Worm (Caenorhabditis elegans) whole organism, early embryonic: ENCODE results near the gene Y22D7AL.4.

Source experiments
- B0310.2 ChIP-seq: sonication (generic microtip); optimal IDR thresholded peaks from 2 replicates; lab custom pipeline; 2016; ENCODE audit warnings: mild to moderate bottlenecking, missing genetic modification characterization, missing compliant biosample characterization
- F13C5.2 ChIP-seq: sonication (generic microtip); optimal IDR thresholded peaks from 2 replicates; lab custom pipeline; 2017; ENCODE audit warnings: mild to moderate bottlenecking, missing genetic modification characterization, inconsistent platforms, missing compliant biosample characterization
- ama-1 ChIP-seq: fragments of 150-350 bp; optimal IDR thresholded peaks from 2 replicates; lab custom pipeline; 2014
- ceh-36 ChIP-seq: sonication (generic microtip); optimal IDR thresholded peaks from 2 replicates; lab custom pipeline; 2016; ENCODE audit warnings: missing genetic modification characterization, inconsistent platforms, missing compliant biosample characterization
- flt-1 ChIP-seq: fragments of 200-800 bp; sonication (Bioruptor generic); IDR thresholded peaks from 2 replicates; pipeline ENCODE4 v1.3.6; 2022; ENCODE audit warnings: missing genetic modification characterization, missing compliant biosample characterization
- pes-1 ChIP-seq: fragments of 200-800 bp; sonication (Bioruptor generic); IDR thresholded peaks from 2 replicates; pipeline ENCODE4 v1.3.6; 2022; ENCODE audit warnings: missing genetic modification reagents, missing genetic modification characterization, missing compliant biosample characterization
- scrt-1 ChIP-seq: fragments of 200-800 bp; sonication (Bioruptor generic); IDR thresholded peaks from 2 replicates; pipeline ENCODE4 v1.3.6; 2022; ENCODE audit warnings: missing genetic modification characterization, missing compliant biosample characterization
- sea-1 ChIP-seq: fragments of 200-800 bp; sonication (Bioruptor generic); conservative IDR thresholded peaks from 2 replicates; pipeline ENCODE4 v1.3.6; 2022; ENCODE audit warnings: missing genetic modification characterization, missing compliant biosample characterization
- tra-4 ChIP-seq: sonication (generic microtip); optimal IDR thresholded peaks from 2 replicates; lab custom pipeline; 2017; ENCODE audit warnings: missing genetic modification characterization, missing compliant biosample characterization

DNA sequence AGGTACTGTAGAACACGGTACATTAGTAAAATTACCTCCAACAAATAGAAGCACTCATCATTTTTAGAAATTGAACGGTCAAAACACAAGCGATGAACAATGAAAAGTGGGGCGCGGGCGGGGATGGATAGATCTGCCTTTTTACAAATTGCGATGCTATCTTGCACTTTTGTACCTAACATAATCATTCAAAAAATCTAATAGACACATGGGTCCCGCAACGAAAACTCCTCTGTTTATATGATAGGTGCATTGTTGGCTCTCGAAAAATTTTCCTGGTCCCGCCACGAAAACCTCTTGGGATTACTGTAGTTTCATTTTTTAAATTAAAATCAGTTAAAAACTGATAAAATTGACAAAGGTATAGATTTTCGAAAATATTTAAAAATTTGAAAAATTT, 7.8 kb downstream of the Y22D7AL.4 start, which contains the start of gene Y22D7AL.11:
- TF ChIP-seq F13C5.2 (tag; lab: Kevin White, UChicago): no peak
- TF ChIP-seq scrt-1 (GFP tag; lab: Robert Waterston, UW): no peak
- no peak for TF ChIP-seq ama-1
- TF ChIP-seq sea-1 (GFP tag; lab: Robert Waterston, UW): no peak
- TF ChIP-seq B0310.2 (tag; lab: Kevin White, UChicago): no peak
- TF ChIP-seq pes-1: no peak
- TF ChIP-seq tra-4 (tag; lab: Kevin White, UChicago): no peak
- TF ChIP-seq ceh-36: no peak
- TF ChIP-seq flt-1 (GFP tag; lab: Robert Waterston, UW): no peak
